Worm (Caenorhabditis elegans) whole organism, L3 larva: Measurements from ENCODE around the gene exos-7.

Experiments
- elt-1 ChIP-seq: fragments of 150-350 bp; optimal IDR thresholded peaks from 2 replicates; lab custom pipeline; 2014; ENCODE audit warnings: missing biosample characterization, missing genetic modification characterization
- fkh-10 ChIP-seq: sonication (generic microtip); optimal IDR thresholded peaks from 2 replicates; lab custom pipeline; 2017; ENCODE audit warnings: missing biosample characterization, missing genetic modification reagents, missing genetic modification characterization
- nhr-11 ChIP-seq: fragments of 150-350 bp; optimal IDR thresholded peaks from 2 replicates; lab custom pipeline; 2014; ENCODE audit warnings: missing biosample characterization, missing genetic modification characterization
- nhr-28 ChIP-seq: fragments of 150-350 bp; optimal IDR thresholded peaks from 2 replicates; lab custom pipeline; 2014; ENCODE audit warnings: missing biosample characterization, missing genetic modification characterization
- nhr-76 ChIP-seq: fragments of 150-350 bp; sonication (generic microtip); optimal IDR thresholded peaks from 5 replicates; lab custom pipeline; 2014; ENCODE audit warnings: missing biosample characterization, missing genetic modification characterization
- skn-1 ChIP-seq: fragments of 150-350 bp; optimal IDR thresholded peaks from 2 replicates; lab custom pipeline; 2014; ENCODE audit warnings: missing biosample characterization, missing genetic modification characterization
- tbx-2 ChIP-seq: sonication (generic microtip); optimal IDR thresholded peaks from 2 replicates; lab custom pipeline; 2016; ENCODE audit warnings: mild to moderate bottlenecking, missing genetic modification characterization, missing compliant biosample characterization

- TF ChIP-seq tbx-2 (tag; lab: Kevin White, UChicago) = no peak
- TF ChIP-seq nhr-11 = no peak
- no peak for TF ChIP-seq skn-1 (tag; lab: Kevin White, UChicago)
- no peak for TF ChIP-seq elt-1 (tag; lab: Kevin White, UChicago)
- no peak for TF ChIP-seq fkh-10 (GFP tag; lab: Kevin White, UChicago)
- no peak for TF ChIP-seq nhr-76 (tag; lab: Kevin White, UChicago)
- no peak for TF ChIP-seq nhr-28
Measured at ce11 chrV:20813646-20814045, 25.0 kb upstream of the exos-7 start.
